Worm (Caenorhabditis elegans) whole organism, L1 larva: ENCODE results near the gene mac-1.

Experiments
- aly-2 ChIP-seq: fragments of 150-350 bp; optimal IDR thresholded peaks from 2 replicates; lab custom pipeline; 2014; ENCODE audit warnings: missing biosample characterization, missing genetic modification characterization
- ama-1 ChIP-seq: fragments of 150-350 bp; optimal IDR thresholded peaks from 2 replicates; lab custom pipeline; 2014
- ces-1 ChIP-seq: fragments of 150-350 bp; optimal IDR thresholded peaks from 2 replicates; lab custom pipeline; 2014; ENCODE audit warnings: missing biosample characterization, missing genetic modification reagents, missing genetic modification characterization
- egl-27 ChIP-seq, 2 experiments: fragments of 150-350 bp in 1 of 2; sonication (generic microtip); optimal IDR thresholded peaks; 3 replicates each; lab custom pipeline; 2017 to 2018; ENCODE audit warnings: missing biosample characterization in 2 of 2, missing genetic modification characterization in 2 of 2, missing genetic modification reagents in 2 of 2
- elt-2 ChIP-seq: sonication (generic microtip); optimal IDR thresholded peaks from 2 replicates; lab custom pipeline; 2016; ENCODE audit warnings: missing genetic modification characterization, mild to moderate bottlenecking, inconsistent platforms, missing compliant biosample characterization, missing genetic modification reagents
- fkh-10 ChIP-seq: sonication (generic microtip); optimal IDR thresholded peaks from 2 replicates; lab custom pipeline; 2017; ENCODE audit warnings: missing biosample characterization, missing genetic modification reagents, missing genetic modification characterization
- jun-1 ChIP-seq: fragments of 150-350 bp; optimal IDR thresholded peaks from 2 replicates; lab custom pipeline; 2014; ENCODE audit warnings: missing biosample characterization, missing genetic modification reagents, missing genetic modification characterization
- nhr-12 ChIP-seq: sonication (generic microtip); optimal IDR thresholded peaks from 2 replicates; lab custom pipeline; 2017; ENCODE audit warnings: missing biosample characterization, missing genetic modification characterization
- nhr-20 ChIP-seq: sonication (generic microtip); optimal IDR thresholded peaks from 2 replicates; lab custom pipeline; 2016; ENCODE audit warnings: mild to moderate bottlenecking, missing genetic modification characterization, missing compliant biosample characterization
- nhr-76 ChIP-seq: sonication (generic microtip); optimal IDR thresholded peaks from 2 replicates; lab custom pipeline; 2017; ENCODE audit warnings: missing biosample characterization, missing genetic modification characterization
- pag-3 ChIP-seq: sonication (generic microtip); optimal IDR thresholded peaks from 2 replicates; lab custom pipeline; 2017; ENCODE audit warnings: missing genetic modification characterization, mild to moderate bottlenecking, missing compliant biosample characterization, antibody characterized with exemption, borderline replicate concordance; ENCODE audit not compliant: insufficient read depth
- tbx-2 ChIP-seq: sonication (generic microtip); optimal IDR thresholded peaks from 2 replicates; lab custom pipeline; 2016; ENCODE audit warnings: missing genetic modification characterization, missing compliant biosample characterization

DNA sequence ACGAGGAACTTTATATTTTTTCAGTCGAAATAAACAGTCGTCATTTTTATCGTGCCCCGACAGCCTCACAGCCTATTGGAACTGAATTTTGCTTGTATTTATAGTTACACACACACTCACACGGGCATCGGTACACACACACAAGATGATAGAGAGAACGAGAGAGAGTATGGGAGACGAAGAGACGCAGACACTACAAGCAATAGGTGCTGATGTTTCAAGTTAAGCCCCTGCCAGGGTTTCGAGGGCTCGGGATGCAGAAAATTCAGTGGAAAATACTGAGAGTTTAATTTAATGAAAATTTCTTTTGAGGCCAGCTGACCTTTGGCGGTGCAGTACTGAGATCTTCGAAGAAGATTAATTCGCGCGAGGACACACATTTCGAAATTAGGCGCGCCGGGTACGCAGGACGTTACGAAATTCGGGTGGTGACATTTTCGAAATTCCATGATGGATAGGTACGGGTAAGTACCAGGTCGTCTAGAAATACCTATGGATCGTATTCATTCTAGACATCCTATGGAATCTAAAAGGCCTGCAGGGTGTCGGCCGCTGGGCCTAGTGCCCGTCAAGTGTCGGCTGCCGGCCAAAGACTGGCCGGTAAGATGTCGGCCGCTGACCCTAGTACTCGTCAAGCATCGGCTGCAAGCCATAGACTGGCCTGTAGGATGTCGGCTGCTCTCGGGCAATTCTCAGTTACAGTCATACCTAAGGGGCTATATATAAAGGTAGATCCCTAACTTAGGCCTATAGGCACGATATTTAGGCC, 30.0 kb downstream of the mac-1 start:
- TF ChIP-seq jun-1 (tag; lab: Kevin White, UChicago) (no peak), aly-2 (tag; lab: Kevin White, UChicago) (no peak), ama-1 (no peak), fkh-10 (GFP tag; lab: Kevin White, UChicago) (no peak), pag-3 (tag; lab: Kevin White, UChicago) (no peak), egl-27 (tag; optimal IDR thresholded peaks at IDR 0.05; lab: Kevin White, UChicago) (no peak), nhr-76 (no peak), nhr-12 (tag; lab: Kevin White, UChicago) (no peak), ces-1 (GFP tag; lab: Kevin White, UChicago) (no peak), nhr-20 (peak; percentile 13), tbx-2 (no peak), elt-2 (tag; lab: Kevin White, UChicago) (peak; percentile 12)
